Fruit fly (Drosophila melanogaster) whole organism, prepupa: ENCODE measurements around the gene CG9498.

Experiments
- Lpt ChIP-seq: fragments of 200-800 bp; sonication (Bioruptor generic); optimal IDR thresholded peaks from 3 replicates; lab custom pipeline; 2016; ENCODE audit warnings: missing biosample characterization, missing genetic modification characterization
- Sox102F ChIP-seq: fragments of 200-800 bp; sonication (Bioruptor generic); optimal IDR thresholded peaks from 2 replicates; lab custom pipeline; 2016; ENCODE audit warnings: missing biosample characterization, mild to moderate bottlenecking, missing genetic modification characterization
- dac ChIP-seq: fragments of 200-800 bp; sonication (Bioruptor generic); optimal IDR thresholded peaks from 2 replicates; lab custom pipeline; 2017; ENCODE audit warnings: missing biosample characterization, mild to moderate bottlenecking, missing genetic modification characterization
- dsx ChIP-seq: fragments of 200-800 bp; optimal IDR thresholded peaks from 3 replicates; lab custom pipeline; 2019; ENCODE audit warnings: missing biosample characterization, mild to moderate bottlenecking, missing genetic modification characterization, moderate library complexity; ENCODE audit not compliant: poor library complexity, severe bottlenecking
- eg ChIP-seq: fragments of 200-800 bp; sonication (Bioruptor generic); IDR thresholded peaks from 3 replicates; pipeline ENCODE4 v1.3.6; 2022; ENCODE audit warnings: missing biosample characterization, missing genetic modification characterization
- esn ChIP-seq: fragments of 200-800 bp; sonication (Bioruptor generic); optimal IDR thresholded peaks from 2 replicates; lab custom pipeline; 2016; ENCODE audit warnings: missing biosample characterization, mild to moderate bottlenecking, missing genetic modification characterization, moderate library complexity
- salr ChIP-seq, 2 experiments: fragments of 200-800 bp; sonication (Bioruptor generic); optimal IDR thresholded peaks; 3 replicates each; lab custom pipeline; 2016 to 2018; ENCODE audit warnings: missing biosample characterization in 2 of 2, missing genetic modification characterization in 2 of 2, mild to moderate bottlenecking in 1 of 2

DNA sequence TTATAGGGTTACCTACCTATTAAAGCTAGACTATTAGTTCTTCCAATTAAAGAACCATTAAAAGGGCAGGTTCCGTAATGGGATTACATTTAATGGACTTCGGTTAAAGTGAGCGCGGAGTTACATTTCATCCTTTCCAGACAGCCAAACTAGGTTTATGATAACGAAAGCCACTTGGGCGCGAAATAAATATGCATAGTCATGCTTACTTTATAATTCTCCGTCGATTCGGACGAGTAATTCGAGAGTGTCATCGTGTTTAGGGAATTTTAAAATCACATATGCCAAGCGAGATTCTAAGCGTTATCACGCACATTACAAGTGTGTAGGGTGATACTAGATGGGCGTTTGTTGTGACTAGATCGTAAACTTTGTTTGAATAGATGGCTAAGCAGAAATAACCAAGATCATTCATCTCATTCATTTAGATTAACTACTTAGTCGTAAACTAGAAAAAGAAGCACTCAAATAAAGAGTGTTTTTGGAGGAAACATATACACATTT, 10.6 kb downstream of the CG9498 start:
- TF ChIP-seq eg, result no peak
- TF ChIP-seq dac (GFP tag; lab: Kevin White, UChicago), result no peak
- TF ChIP-seq Lpt, result no peak
- no peak for TF ChIP-seq esn (GFP tag; lab: Kevin White, UChicago)
- no peak for TF ChIP-seq salr (GFP tag; optimal IDR thresholded peaks at IDR 0.05; lab: Kevin White, UChicago)
- TF ChIP-seq Sox102F (GFP tag; lab: Kevin White, UChicago), result no peak
- no peak for TF ChIP-seq dsx
